Fruit fly (Drosophila melanogaster): ENCODE data around the gene gdrd.
A peak's percentile ranks its signal among the peaks of the same experiment; 100 is the strongest.

The gdrd gene

dm6 chr3L:14706461-14706880, 15.3 kb downstream of the gdrd start (continued):
- TF ChIP-seq bcd (GFP tag; optimal IDR thresholded peaks at IDR 0.05) = no peak
- TF ChIP-seq Opbp (GFP tag; IDR thresholded peaks at IDR 0.05; ENCODE audit: partially characterized antibody) = no peak; the same call in 2 of the 3 replicates
- TF ChIP-seq pum (GFP tag; optimal IDR thresholded peaks at IDR 0.05) = no peak
- no peak for TF ChIP-seq Nf-YC (tag; optimal IDR thresholded peaks at IDR 0.05)
- no peak for TF ChIP-seq slbo (GFP tag; IDR thresholded peaks at IDR 0.05)
- TF ChIP-seq ase (GFP tag; IDR thresholded peaks at IDR 0.05) = no peak
- peak; percentile 86 for TF ChIP-seq Bgb (GFP tag; IDR thresholded peaks at IDR 0.05; ENCODE audit: partially characterized antibody)
- TF ChIP-seq ERR (GFP tag; optimal IDR thresholded peaks at IDR 0.05) = no peak
- TF ChIP-seq CG8478 (optimal IDR thresholded peaks at IDR 0.05) = no peak
- no peak for TF ChIP-seq CG12299 (tag; optimal IDR thresholded peaks at IDR 0.05)
- TF ChIP-seq fru (optimal IDR thresholded peaks at IDR 0.05) = no peak
- no peak for TF ChIP-seq gsb-n (tag; optimal IDR thresholded peaks at IDR 0.05)
- no peak for TF ChIP-seq seq (GFP tag; IDR thresholded peaks at IDR 0.05)
- TF ChIP-seq sens-2 (GFP tag; IDR thresholded peaks at IDR 0.05) = no peak
- TF ChIP-seq Hand (GFP tag; optimal IDR thresholded peaks at IDR 0.05) = no peak
- TF ChIP-seq B-H1 (GFP tag; IDR thresholded peaks at IDR 0.05) = no peak
- TF ChIP-seq CG8924 (tag; optimal IDR thresholded peaks at IDR 0.05) = no peak
- no peak for TF ChIP-seq CG13775 (GFP tag; optimal IDR thresholded peaks at IDR 0.05)
- TF ChIP-seq CG8765 (GFP tag; IDR thresholded peaks at IDR 0.05) = no peak
- TF ChIP-seq Atf3 (GFP tag; optimal IDR thresholded peaks at IDR 0.05) = no peak
- no peak for TF ChIP-seq CG10543 (GFP tag; optimal IDR thresholded peaks at IDR 0.05)
- TF ChIP-seq zen2 (GFP tag; IDR thresholded peaks at IDR 0.05; ENCODE audit: partially characterized antibody) = peak; percentile 69; the same call in 2 of the 3 replicates
- no peak for TF ChIP-seq Bteb2 (GFP tag; optimal IDR thresholded peaks at IDR 0.05)

- TF ChIP-seq CG11696 (GFP tag; IDR thresholded peaks at IDR 0.05) (peak; percentile 39; the same call in 1 of the 2 replicates), B-H2 (GFP tag; optimal IDR thresholded peaks at IDR 0.05) (peak; percentile 36), CG4424 (GFP tag; optimal IDR thresholded peaks at IDR 0.05) (peak; percentile 12), CG13123 (GFP tag; optimal IDR thresholded peaks at IDR 0.05) (peak; percentile 56), Six4 (GFP tag; optimal IDR thresholded peaks at IDR 0.05) (no peak), Hey (tag; optimal IDR thresholded peaks at IDR 0.05) (peak; percentile 27), eve (GFP tag; optimal IDR thresholded peaks at IDR 0.05) (no peak), Atf-2 (GFP tag; optimal IDR thresholded peaks at IDR 0.05) (no peak), sqz (GFP tag; optimal IDR thresholded peaks at IDR 0.05) (no peak), CG32532 (GFP tag; IDR thresholded peaks at IDR 0.05) (no peak; the same call in 1 of the 2 replicates), p53 (GFP tag; optimal IDR thresholded peaks at IDR 0.05) (no peak), CG1603 (tag; optimal IDR thresholded peaks at IDR 0.05) (peak; percentile 27), unc-4 (GFP tag; IDR thresholded peaks at IDR 0.05; ENCODE audit: partially characterized antibody) (no peak), CG8290 (GFP tag; optimal IDR thresholded peaks at IDR 0.05) (no peak), CG8290 (tag; optimal IDR thresholded peaks at IDR 0.05) (peak in 1 of 2 experiments; percentile 71), psq (GFP tag; optimal IDR thresholded peaks at IDR 0.05) (no peak), Sin3A (optimal IDR thresholded peaks at IDR 0.05) (no peak), odd (GFP tag; optimal IDR thresholded peaks at IDR 0.05) (peak; percentile 40), NC2β (GFP tag; optimal IDR thresholded peaks at IDR 0.05) (no peak), CG3163 (GFP tag; optimal IDR thresholded peaks at IDR 0.05) (no peak), GATAe (GFP tag; conservative IDR thresholded peaks at IDR 0.05) (no peak), Deaf1 (tag; optimal IDR thresholded peaks at IDR 0.05) (no peak), esg (GFP tag; conservative IDR thresholded peaks at IDR 0.05) (no peak), CG2129 (GFP tag; IDR thresholded peaks at IDR 0.05; ENCODE audit: partially characterized antibody) (no peak), wek (GFP tag; optimal IDR thresholded peaks at IDR 0.05) (peak; percentile 19), ken (GFP tag; IDR thresholded peaks at IDR 0.05) (no peak), kay (GFP tag; optimal IDR thresholded peaks at IDR 0.05) (peak; percentile 33), ro (GFP tag; IDR thresholded peaks at IDR 0.05) (no peak), gro (GFP tag; optimal IDR thresholded peaks at IDR 0.05) (peak; percentile 48), bab2 (GFP tag; optimal IDR thresholded peaks at IDR 0.05) (peak; percentile 71), hth (optimal IDR thresholded peaks at IDR 0.05) (no peak), br (optimal IDR thresholded peaks at IDR 0.05) (no peak)
These were observed 16.9 kb downstream of the gdrd start for dm6 chr3L:14708053-14708452.
